Fruit fly (Drosophila melanogaster) whole organism, embryonic: Measurements from ENCODE around the gene orion.
A peak's percentile ranks its signal among the peaks of the same experiment; 100 is the strongest.

Experiments
- CG10147 ChIP-seq: fragments of 200-800 bp; sonication (Bioruptor generic); optimal IDR thresholded peaks from 2 replicates; lab custom pipeline; 2019; ENCODE audit warnings: missing biosample characterization, mild to moderate bottlenecking, missing genetic modification characterization, moderate library complexity
- CG10543 ChIP-seq: fragments of 200-800 bp; sonication (Bioruptor generic); optimal IDR thresholded peaks from 3 replicates; lab custom pipeline; 2017; ENCODE audit warnings: missing biosample characterization, mild to moderate bottlenecking, missing genetic modification characterization, moderate library complexity
- CG11398 ChIP-seq: fragments of 200-800 bp; sonication (Bioruptor generic); optimal IDR thresholded peaks from 2 replicates; lab custom pipeline; 2016; ENCODE audit warnings: missing biosample characterization, missing genetic modification characterization
- CG12299 ChIP-seq: fragments of 200-800 bp; sonication (Bioruptor generic); optimal IDR thresholded peaks from 2 replicates; lab custom pipeline; 2018; ENCODE audit warnings: missing biosample characterization, mild to moderate bottlenecking, missing genetic modification characterization
- CG12769 ChIP-seq: fragments of 200-800 bp; sonication (Bioruptor generic); optimal IDR thresholded peaks from 2 replicates; lab custom pipeline; 2019; ENCODE audit warnings: missing biosample characterization, mild to moderate bottlenecking, missing genetic modification characterization, moderate library complexity
- CG14710 ChIP-seq: fragments of 200-800 bp; sonication (Bioruptor generic); optimal IDR thresholded peaks from 3 replicates; lab custom pipeline; 2019; ENCODE audit warnings: missing biosample characterization, mild to moderate bottlenecking, missing genetic modification characterization, moderate library complexity
- CG14860 ChIP-seq: fragments of 200-800 bp; sonication (Bioruptor generic); IDR thresholded peaks from 3 replicates; pipeline ENCODE4 v1.3.6; 2022; ENCODE audit warnings: missing biosample characterization, missing genetic modification characterization; ENCODE audit not compliant: partially characterized antibody
- CG15073 ChIP-seq: fragments of 200-800 bp; sonication (Bioruptor generic); optimal IDR thresholded peaks from 2 replicates; lab custom pipeline; 2016; ENCODE audit warnings: missing biosample characterization, missing genetic modification characterization
- CG15514 ChIP-seq: fragments of 200-800 bp; sonication (Bioruptor generic); optimal IDR thresholded peaks from 3 replicates; lab custom pipeline; 2017; ENCODE audit warnings: missing biosample characterization, missing genetic modification characterization, mild to moderate bottlenecking, moderate library complexity, missing genetic modification reagents
- CG16813 ChIP-seq: fragments of 200-800 bp; sonication (Bioruptor generic); IDR thresholded peaks from 3 replicates; pipeline ENCODE4 v1.3.6; 2022; ENCODE audit warnings: missing biosample characterization, missing genetic modification characterization; ENCODE audit not compliant: partially characterized antibody
- CG17568 ChIP-seq: fragments of 200-800 bp; sonication (Bioruptor generic); optimal IDR thresholded peaks from 2 replicates; lab custom pipeline; 2018; ENCODE audit warnings: missing biosample characterization, mild to moderate bottlenecking, missing genetic modification characterization, moderate library complexity
- CG17802 ChIP-seq: fragments of 200-800 bp; sonication (Bioruptor generic); optimal IDR thresholded peaks from 2 replicates; lab custom pipeline; 2018; ENCODE audit warnings: missing biosample characterization, mild to moderate bottlenecking, missing genetic modification characterization, moderate library complexity
- CG17829 ChIP-seq: fragments of 200-800 bp; optimal IDR thresholded peaks from 2 replicates; lab custom pipeline; 2019; ENCODE audit warnings: missing biosample characterization, mild to moderate bottlenecking, missing genetic modification characterization, moderate library complexity
- CG18262 ChIP-seq: fragments of 200-800 bp; optimal IDR thresholded peaks from 3 replicates; lab custom pipeline; 2019; ENCODE audit warnings: missing biosample characterization, mild to moderate bottlenecking, missing genetic modification characterization, moderate library complexity
- CG2116 ChIP-seq: fragments of 200-800 bp; sonication (Bioruptor generic); optimal IDR thresholded peaks from 3 replicates; lab custom pipeline; 2018; ENCODE audit warnings: missing biosample characterization, mild to moderate bottlenecking, missing genetic modification characterization
- CG30020 ChIP-seq: fragments of 200-800 bp; optimal IDR thresholded peaks from 2 replicates; lab custom pipeline; 2019; ENCODE audit warnings: missing biosample characterization, mild to moderate bottlenecking, missing genetic modification characterization, moderate library complexity
- CG34224 ChIP-seq: fragments of 200-800 bp; sonication (Bioruptor generic); IDR thresholded peaks from 3 replicates; pipeline ENCODE4 v1.3.6; 2022; ENCODE audit warnings: missing biosample characterization, missing genetic modification characterization; ENCODE audit not compliant: partially characterized antibody
- CG6175 ChIP-seq: fragments of 200-800 bp; sonication (Bioruptor generic); IDR thresholded peaks from 3 replicates; pipeline ENCODE4 v1.3.6; 2022; ENCODE audit warnings: missing biosample characterization, missing genetic modification characterization
- CG6791 ChIP-seq: fragments of 200-800 bp; sonication (Bioruptor generic); IDR thresholded peaks from 3 replicates; pipeline ENCODE4 v1.3.6; 2022; ENCODE audit warnings: missing biosample characterization, missing genetic modification characterization; ENCODE audit not compliant: partially characterized antibody
- CG7357 ChIP-seq: fragments of 200-800 bp; sonication (Bioruptor generic); IDR thresholded peaks from 3 replicates; pipeline ENCODE4 v1.3.6; 2022; ENCODE audit warnings: missing biosample characterization, missing genetic modification characterization
- CG7786 ChIP-seq: fragments of 200-800 bp; sonication (Bioruptor generic); optimal IDR thresholded peaks from 2 replicates; lab custom pipeline; 2016; ENCODE audit warnings: missing biosample characterization, missing genetic modification characterization
- CG7839 ChIP-seq: fragments of 200-800 bp; sonication (Bioruptor generic); optimal IDR thresholded peaks from 3 replicates; lab custom pipeline; 2018; ENCODE audit warnings: missing biosample characterization, mild to moderate bottlenecking, missing genetic modification characterization, moderate library complexity
- CG8290 ChIP-seq, 3 experiments: fragments of 200-800 bp; sonication (Bioruptor generic); optimal IDR thresholded peaks; 2 replicates each; lab custom pipeline; 2016 to 2019; ENCODE audit warnings: missing biosample characterization in 3 of 3, missing genetic modification characterization in 3 of 3, mild to moderate bottlenecking in 2 of 3, moderate library complexity in 1 of 3
- CG8478 ChIP-seq: fragments of >200 bp; optimal IDR thresholded peaks from 2 replicates; lab custom pipeline; 2018
- CG9817 ChIP-seq: fragments of 200-800 bp; sonication (Bioruptor generic); optimal IDR thresholded peaks from 2 replicates; lab custom pipeline; 2018; ENCODE audit warnings: missing biosample characterization, mild to moderate bottlenecking, missing genetic modification characterization, moderate library complexity
- CHES-1-like ChIP-seq: fragments of 200-800 bp; sonication (Bioruptor generic); optimal IDR thresholded peaks from 2 replicates; lab custom pipeline; 2016; ENCODE audit warnings: missing biosample characterization, missing genetic modification characterization
- H2.0 ChIP-seq: fragments of 200-800 bp; sonication (Bioruptor generic); IDR thresholded peaks from 2 replicates; pipeline ENCODE4 v1.3.6; 2022; ENCODE audit warnings: missing biosample characterization, missing genetic modification characterization
- HmgD ChIP-seq: fragments of 200-800 bp; sonication (Bioruptor generic); optimal IDR thresholded peaks from 3 replicates; lab custom pipeline; 2016; ENCODE audit warnings: missing biosample characterization, missing genetic modification characterization
- HmgZ ChIP-seq: fragments of 200-800 bp; sonication (Bioruptor generic); optimal IDR thresholded peaks from 2 replicates; lab custom pipeline; 2018; ENCODE audit warnings: missing biosample characterization, mild to moderate bottlenecking, missing genetic modification characterization
- MBD-R2 ChIP-seq: fragments of 200-800 bp; sonication (Bioruptor generic); IDR thresholded peaks from 2 replicates; pipeline ENCODE4 v1.3.6; 2022; ENCODE audit warnings: missing biosample characterization, missing genetic modification characterization
- Nf-YB ChIP-seq: fragments of 200-800 bp; sonication (Bioruptor generic); optimal IDR thresholded peaks from 3 replicates; lab custom pipeline; 2019; ENCODE audit warnings: missing biosample characterization, mild to moderate bottlenecking, missing genetic modification characterization, moderate library complexity
- Rfx ChIP-seq: fragments of 200-800 bp; sonication (Bioruptor generic); IDR thresholded peaks from 2 replicates; pipeline ENCODE4 v1.3.6; 2022; ENCODE audit warnings: missing biosample characterization, missing genetic modification characterization
- amos ChIP-seq: fragments of 200-800 bp; sonication (Bioruptor generic); IDR thresholded peaks from 2 replicates; pipeline ENCODE4 v1.3.6; 2022; ENCODE audit warnings: missing biosample characterization, missing genetic modification characterization; ENCODE audit not compliant: partially characterized antibody
- bcd ChIP-seq: fragments of 200-800 bp; sonication (Bioruptor generic); optimal IDR thresholded peaks from 2 replicates; lab custom pipeline; 2017; ENCODE audit warnings: missing biosample characterization, mild to moderate bottlenecking, missing genetic modification characterization
- cas ChIP-seq: fragments of 200-800 bp; sonication (Bioruptor generic); IDR thresholded peaks from 2 replicates; pipeline ENCODE4 v1.3.6; 2022; ENCODE audit warnings: missing biosample characterization, missing genetic modification characterization
- cg ChIP-seq: fragments of 200-800 bp; sonication (Bioruptor generic); optimal IDR thresholded peaks from 3 replicates; lab custom pipeline; 2019; ENCODE audit warnings: missing biosample characterization, mild to moderate bottlenecking, missing genetic modification characterization, moderate library complexity
- dm ChIP-seq: fragments of 200-800 bp; sonication (Bioruptor generic); optimal IDR thresholded peaks from 3 replicates; lab custom pipeline; 2016; ENCODE audit warnings: missing biosample characterization, missing genetic modification characterization
- dpn ChIP-seq, 2 experiments: fragments of 200-800 bp; sonication (Bioruptor generic); optimal IDR thresholded peaks; 3 replicates each; lab custom pipeline; 2016; ENCODE audit warnings: missing biosample characterization in 2 of 2, missing genetic modification characterization in 2 of 2
- ftz-f1 ChIP-seq: fragments of 200-800 bp; sonication (Bioruptor generic); optimal IDR thresholded peaks from 2 replicates; lab custom pipeline; 2016; ENCODE audit warnings: missing biosample characterization, missing genetic modification characterization
- gcm2 ChIP-seq: fragments of 200-800 bp; sonication (Bioruptor generic); optimal IDR thresholded peaks from 2 replicates; lab custom pipeline; 2016; ENCODE audit warnings: missing biosample characterization, missing genetic modification characterization
- gem ChIP-seq: fragments of 200-800 bp; sonication (Bioruptor generic); optimal IDR thresholded peaks from 2 replicates; lab custom pipeline; 2019; ENCODE audit warnings: missing biosample characterization, mild to moderate bottlenecking, missing genetic modification characterization, moderate library complexity
- hb ChIP-seq: fragments of 200-800 bp; sonication (Bioruptor generic); IDR thresholded peaks from 3 replicates; pipeline ENCODE4 v1.3.6; 2022; ENCODE audit warnings: missing biosample characterization, missing genetic modification characterization; ENCODE audit not compliant: partially characterized antibody
- lbe ChIP-seq: fragments of 200-800 bp; sonication (Bioruptor generic); optimal IDR thresholded peaks from 2 replicates; lab custom pipeline; 2016; ENCODE audit warnings: missing biosample characterization, mild to moderate bottlenecking, missing genetic modification characterization
- pzg ChIP-seq: fragments of 200-800 bp; sonication (Bioruptor generic); optimal IDR thresholded peaks from 3 replicates; lab custom pipeline; 2018; ENCODE audit warnings: missing biosample characterization, mild to moderate bottlenecking, missing genetic modification characterization, moderate library complexity
- sd ChIP-seq: fragments of 200-800 bp; sonication (Bioruptor generic); optimal IDR thresholded peaks from 3 replicates; lab custom pipeline; 2018; ENCODE audit warnings: missing biosample characterization, mild to moderate bottlenecking, missing genetic modification characterization, moderate library complexity
- sens ChIP-seq: fragments of 200-800 bp; sonication (Bioruptor generic); peaks from one replicate; lab custom pipeline; 2016; ENCODE audit warnings: missing biosample characterization, missing genetic modification characterization
- slp2 ChIP-seq: fragments of 200-800 bp; sonication (Bioruptor generic); optimal IDR thresholded peaks from 2 replicates; lab custom pipeline; 2016; ENCODE audit warnings: missing biosample characterization, missing genetic modification characterization
- ttk ChIP-seq: fragments of 200-800 bp; sonication (Bioruptor generic); IDR thresholded peaks from 2 replicates; pipeline ENCODE4 v2.1.2; 2022; ENCODE audit warnings: missing biosample characterization, missing genetic modification characterization

The orion gene

DNA sequence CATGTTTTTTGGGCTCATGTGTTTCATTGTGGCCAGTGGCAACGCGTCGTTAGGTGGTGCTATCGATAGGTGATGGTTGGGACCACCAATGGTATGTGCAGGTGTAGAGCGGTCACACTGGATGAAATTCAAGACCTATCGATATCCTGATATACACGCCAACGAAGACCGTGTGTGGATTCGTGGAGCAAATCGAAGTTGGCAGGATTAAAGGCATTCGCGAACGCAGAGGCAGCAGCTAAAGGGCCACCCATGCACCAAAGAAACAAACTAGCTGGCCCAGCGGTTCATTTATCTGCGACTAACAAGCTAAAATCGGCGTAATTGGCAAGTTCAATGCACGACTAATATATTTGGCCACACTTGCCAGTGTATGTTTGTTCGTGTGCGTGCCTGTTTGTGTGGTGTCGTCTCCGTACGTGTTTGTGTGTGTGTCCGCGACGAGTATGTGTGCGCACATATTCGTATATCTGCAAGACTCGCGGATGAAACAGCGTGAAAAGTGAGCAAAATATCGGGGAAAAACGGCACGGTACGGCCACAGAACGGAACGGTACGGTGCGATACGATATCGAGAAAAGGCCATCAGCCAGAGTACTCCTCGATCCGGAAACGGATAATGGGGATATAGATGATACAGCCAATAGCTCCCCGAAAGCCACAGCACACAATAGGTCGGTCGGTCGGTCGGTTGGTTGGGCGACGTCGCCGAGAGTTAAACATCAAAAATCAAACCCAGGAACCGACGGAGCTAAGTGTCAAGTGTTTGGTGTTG is 10.7 kb downstream of the orion start, which contains the start of gene Ubr3 (continued):
- no peak for TF ChIP-seq ttk
- peak; percentile 84 for TF ChIP-seq amos
- peak; percentile 76 for TF ChIP-seq hb
- no peak for TF ChIP-seq CG9817
- peak; percentile 60 for TF ChIP-seq sens
- peak; percentile 48; the same call in 1 of the 2 replicates for TF ChIP-seq MBD-R2 (GFP tag; lab: Robert Waterston, UW)
- peak; percentile 77 for TF ChIP-seq dm (GFP tag; lab: Kevin White, UChicago)
- TF ChIP-seq CG8290 (GFP tag; optimal IDR thresholded peaks at IDR 0.05; lab: Kevin White, UChicago) = no peak
- peak in 1 of 2 experiments; percentile 59 for TF ChIP-seq CG8290 (tag; optimal IDR thresholded peaks at IDR 0.05; lab: Kevin White, UChicago)
- TF ChIP-seq CG12299 (tag; lab: Kevin White, UChicago) = peak; percentile 23
- peak; percentile 43 for TF ChIP-seq CG12769 (tag; lab: Kevin White, UChicago)
- no peak for TF ChIP-seq cas (GFP tag; lab: Robert Waterston, UW)
- peak; percentile 52 for TF ChIP-seq CG14710 (tag; lab: Kevin White, UChicago)
- no peak for TF ChIP-seq CG18262
- TF ChIP-seq CG7786 (GFP tag; lab: Kevin White, UChicago) = no peak
- peak; percentile 21 for TF ChIP-seq CG10543 (GFP tag; lab: Kevin White, UChicago)
- TF ChIP-seq CG17829 (tag; lab: Kevin White, UChicago) = peak; percentile 28
- peak; percentile 49 for TF ChIP-seq HmgZ (tag; lab: Kevin White, UChicago)
- peak; percentile 80 for TF ChIP-seq CG16813 (GFP tag; lab: Robert Waterston, UW)
- peak; percentile 51 for TF ChIP-seq HmgD (GFP tag; lab: Kevin White, UChicago)
- no peak for TF ChIP-seq gcm2 (GFP tag; lab: Kevin White, UChicago)
- TF ChIP-seq CG15073 = no peak
- no peak for TF ChIP-seq H2.0 (GFP tag; lab: Robert Waterston, UW)
- peak; percentile 95 for TF ChIP-seq CG8478 (lab: Kevin White, UChicago)
- peak; percentile 64 for TF ChIP-seq sd (tag; lab: Kevin White, UChicago)
- peak; percentile 37 for TF ChIP-seq CG15514
- TF ChIP-seq CG10147 (GFP tag; lab: Kevin White, UChicago) = peak; percentile 39
- TF ChIP-seq Nf-YB (GFP tag; lab: Kevin White, UChicago) = peak; percentile 30
- peak; percentile 94 for TF ChIP-seq CG2116 (GFP tag; lab: Kevin White, UChicago)
- peak; percentile 3 for TF ChIP-seq slp2 (GFP tag; lab: Kevin White, UChicago)
- peak; percentile 66 for TF ChIP-seq CG14860 (GFP tag; lab: Robert Waterston, UW)
- TF ChIP-seq bcd (GFP tag; lab: Kevin White, UChicago) = no peak
- peak; percentile 66; the same call in 2 of the 3 replicates for TF ChIP-seq CG34224 (GFP tag; lab: Robert Waterston, UW)
- peak; percentile 4 for TF ChIP-seq CG11398 (GFP tag; lab: Kevin White, UChicago)
- no peak for TF ChIP-seq CHES-1-like (GFP tag; lab: Kevin White, UChicago)
- peak; percentile 50 for TF ChIP-seq CG17802 (tag; lab: Kevin White, UChicago)
- TF ChIP-seq CG17568 (GFP tag; lab: Kevin White, UChicago) = no peak
- peak; percentile 29 for TF ChIP-seq CG30020
- TF ChIP-seq CG7839 (tag; lab: Kevin White, UChicago) = peak; percentile 5
- peak in 1 of 2 experiments; percentile 11 for TF ChIP-seq dpn (GFP tag; optimal IDR thresholded peaks at IDR 0.05; lab: Kevin White, UChicago)
- no peak for TF ChIP-seq lbe
- TF ChIP-seq gem (tag; lab: Kevin White, UChicago) = no peak
- TF ChIP-seq cg (GFP tag; lab: Kevin White, UChicago) = peak; percentile 95
- peak; percentile 90 for TF ChIP-seq CG6175 (GFP tag; lab: Robert Waterston, UW)
- TF ChIP-seq CG6791 (GFP tag; lab: Robert Waterston, UW) = peak; percentile 74
- TF ChIP-seq Rfx (GFP tag; lab: Robert Waterston, UW) = peak; percentile 42
- TF ChIP-seq pzg (GFP tag; lab: Kevin White, UChicago) = peak; percentile 87
- TF ChIP-seq CG7357 (GFP tag; lab: Robert Waterston, UW) = peak; percentile 89
- TF ChIP-seq ftz-f1 = peak; percentile 7
